Worm (Caenorhabditis elegans): ENCODE results near the gene trpp-9.

trpp-9 gene

ce11 chrX:11603234-11604108 lies 39.7 kb downstream of the trpp-9 start (continued):
- TF ChIP-seq nhr-28 (tag; optimal IDR thresholded peaks at IDR 0.05) (no peak), lim-7 (GFP tag; IDR thresholded peaks at IDR 0.05) (no peak), lir-3 (tag; optimal IDR thresholded peaks at IDR 0.05) (no peak), mes-2 (tag; optimal IDR thresholded peaks at IDR 0.05; ENCODE audit: poor library complexity, severe bottlenecking) (peak; percentile 28), attf-4 (tag; optimal IDR thresholded peaks at IDR 0.05) (no peak), dve-1 (tag; optimal IDR thresholded peaks at IDR 0.05; ENCODE audit: insufficient read depth) (peak; percentile 86), T26A8.4 (GFP tag; IDR thresholded peaks at IDR 0.05) (peak; percentile 92), hif-1 (tag; optimal IDR thresholded peaks at IDR 0.05) (peak in 1 of 2 experiments; percentile 61), fos-1 (tag; optimal IDR thresholded peaks at IDR 0.05) (peak; percentile 61), Y75B8A.6 (GFP tag; IDR thresholded peaks at IDR 0.05) (no peak), ctbp-1 (GFP tag; IDR thresholded peaks at IDR 0.05) (no peak), tag-97 (GFP tag; IDR thresholded peaks at IDR 0.05) (0 out of 2 replicates have a peak, but pooled peaks have one; percentile 29), arid-1 (GFP tag; conservative IDR thresholded peaks at IDR 0.05) (peak; percentile 20), ZK337.2 (GFP tag; IDR thresholded peaks at IDR 0.05) (0 out of 2 replicates have a peak, but pooled peaks have one; percentile 1), Y5F2A.4 (GFP tag; optimal IDR thresholded peaks at IDR 0.05) (peak; percentile 4), aha-1 (tag) (peak; percentile 93), ceh-28 (tag; optimal IDR thresholded peaks at IDR 0.05) (no peak), nhr-76 (tag; optimal IDR thresholded peaks at IDR 0.05) (no peak), jun-1 (tag; optimal IDR thresholded peaks at IDR 0.05) (no peak), dpl-1 (GFP tag; optimal IDR thresholded peaks at IDR 0.05) (peak; percentile 12), unc-39 (tag; optimal IDR thresholded peaks at IDR 0.05) (no peak), mxl-3 (GFP tag; optimal IDR thresholded peaks at IDR 0.05) (no peak), fkh-10 (GFP tag; optimal IDR thresholded peaks at IDR 0.05) (no peak), rbr-2 (tag; optimal IDR thresholded peaks at IDR 0.05) (peak; percentile 63), cey-2 (tag; optimal IDR thresholded peaks at IDR 0.05; ENCODE audit: borderline replicate concordance, insufficient read depth) (no peak), lin-29 (GFP tag; IDR thresholded peaks at IDR 0.05) (no peak), egl-43 (GFP tag; IDR thresholded peaks at IDR 0.05) (no peak), ces-1 (GFP tag; optimal IDR thresholded peaks at IDR 0.05) (peak; percentile 26), lin-15B (tag; optimal IDR thresholded peaks at IDR 0.05) (peak; percentile 4), spr-3 (GFP tag; optimal IDR thresholded peaks at IDR 0.05) (peak; percentile 70), lsy-2 (tag; optimal IDR thresholded peaks at IDR 0.05) (peak; percentile 66 to 87), nhr-111 (GFP tag; optimal IDR thresholded peaks at IDR 0.05) (peak; percentile 54), skn-1 (tag; optimal IDR thresholded peaks at IDR 0.05) (peak; percentile 44), ztf-11 (tag; optimal IDR thresholded peaks at IDR 0.05) (no peak), madf-5 (GFP tag; IDR thresholded peaks at IDR 0.05) (no peak), nhr-41 (GFP tag; IDR thresholded peaks at IDR 0.05) (no peak), F26F4.8 (GFP tag; conservative IDR thresholded peaks at IDR 0.05) (no peak), set-16 (GFP tag; IDR thresholded peaks at IDR 0.05) (0 out of 2 replicates have a peak, but pooled peaks have one; percentile 14), zfp-2 (tag; optimal IDR thresholded peaks at IDR 0.05) (peak; percentile 25), madf-9 (GFP tag; conservative IDR thresholded peaks at IDR 0.05) (no peak), lin-38 (GFP tag; IDR thresholded peaks at IDR 0.05) (peak; percentile 48), nhr-6 (tag; optimal IDR thresholded peaks at IDR 0.05) (no peak), nhr-42 (GFP tag; IDR thresholded peaks at IDR 0.05) (no peak), Y105C5A.15 (GFP tag; IDR thresholded peaks at IDR 0.05) (no peak), zip-11 (GFP tag; IDR thresholded peaks at IDR 0.05) (0 out of 2 replicates have a peak, but pooled peaks have one; percentile 7), hlh-30 (tag; optimal IDR thresholded peaks at IDR 0.05; ENCODE audit: insufficient read depth) (no peak), egl-27 (tag; optimal IDR thresholded peaks at IDR 0.05) (no peak), daf-19 (GFP tag; conservative IDR thresholded peaks at IDR 0.05) (0 out of 2 replicates have a peak, but pooled peaks have one; percentile 57), mdl-1 (tag; optimal IDR thresholded peaks at IDR 0.05) (no peak)
